Fruit fly (Drosophila melanogaster) whole organism, pupa: Measurements from ENCODE around the gene CG15515.

Experiments
- CG12605 ChIP-seq: fragments of 200-800 bp; sonication (Bioruptor generic); IDR thresholded peaks from 2 replicates; pipeline ENCODE4 v1.3.6; 2022; ENCODE audit warnings: missing biosample characterization, missing genetic modification characterization
- CG14655 ChIP-seq: fragments of 200-800 bp; sonication (Bioruptor generic); optimal IDR thresholded peaks from 3 replicates; lab custom pipeline; 2017; ENCODE audit warnings: mild to moderate bottlenecking, missing biosample characterization, missing genetic modification reagents, missing genetic modification characterization
- CG17806 ChIP-seq: fragments of 200-800 bp; sonication (Bioruptor generic); optimal IDR thresholded peaks from 2 replicates; lab custom pipeline; 2018; ENCODE audit warnings: missing biosample characterization, mild to moderate bottlenecking, missing genetic modification characterization, moderate library complexity
- CG34367 ChIP-seq: fragments of 200-800 bp; sonication (Bioruptor generic); optimal IDR thresholded peaks from 2 replicates; lab custom pipeline; 2018; ENCODE audit warnings: missing biosample characterization, mild to moderate bottlenecking, missing genetic modification characterization
- CG8301 ChIP-seq: fragments of 200-800 bp; sonication (Bioruptor generic); optimal IDR thresholded peaks from 2 replicates; lab custom pipeline; 2018; ENCODE audit warnings: missing biosample characterization, mild to moderate bottlenecking, missing genetic modification characterization
- fd96Ca ChIP-seq: fragments of 200-800 bp; sonication (Bioruptor generic); IDR thresholded peaks from 3 replicates; pipeline ENCODE4 v1.3.6; 2022; ENCODE audit warnings: missing biosample characterization, missing genetic modification characterization
- gl ChIP-seq: fragments of 200-800 bp; sonication (Bioruptor generic); optimal IDR thresholded peaks from 2 replicates; lab custom pipeline; 2018; ENCODE audit warnings: missing biosample characterization, mild to moderate bottlenecking, missing genetic modification characterization

DNA sequence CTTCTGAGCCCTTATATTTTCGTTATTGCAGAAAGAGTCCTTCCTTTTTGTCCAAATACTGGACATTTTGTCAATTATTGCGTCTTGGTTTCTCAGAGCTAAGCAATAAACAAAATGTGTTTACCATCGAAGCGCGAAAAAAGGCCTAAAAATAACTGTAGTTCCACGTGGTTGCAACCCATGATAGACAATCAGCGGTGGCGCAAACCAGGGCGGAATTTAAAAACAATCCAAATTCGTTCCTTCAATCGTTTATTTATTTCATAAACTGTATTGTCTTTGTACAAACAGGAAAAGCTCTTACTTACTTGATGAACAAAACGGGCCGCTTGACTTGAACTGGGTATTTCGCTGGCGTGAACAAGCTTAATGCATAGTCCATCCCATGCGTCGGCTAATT lies 46.5 kb upstream of the CG15515 start, which contains the start of gene CG7824:
- no peak for TF ChIP-seq gl
- no peak for TF ChIP-seq CG34367 (tag; lab: Kevin White, UChicago)
- no peak for TF ChIP-seq CG14655 (GFP tag; lab: Kevin White, UChicago)
- TF ChIP-seq fd96Ca (GFP tag; lab: Robert Waterston, UW) = no peak
- no peak for TF ChIP-seq CG17806 (tag; lab: Kevin White, UChicago)
- no peak for TF ChIP-seq CG12605 (GFP tag; lab: Robert Waterston, UW)
- no peak for TF ChIP-seq CG8301
